Worm (Caenorhabditis elegans): Measurements from ENCODE around the gene efl-3.

DNA sequence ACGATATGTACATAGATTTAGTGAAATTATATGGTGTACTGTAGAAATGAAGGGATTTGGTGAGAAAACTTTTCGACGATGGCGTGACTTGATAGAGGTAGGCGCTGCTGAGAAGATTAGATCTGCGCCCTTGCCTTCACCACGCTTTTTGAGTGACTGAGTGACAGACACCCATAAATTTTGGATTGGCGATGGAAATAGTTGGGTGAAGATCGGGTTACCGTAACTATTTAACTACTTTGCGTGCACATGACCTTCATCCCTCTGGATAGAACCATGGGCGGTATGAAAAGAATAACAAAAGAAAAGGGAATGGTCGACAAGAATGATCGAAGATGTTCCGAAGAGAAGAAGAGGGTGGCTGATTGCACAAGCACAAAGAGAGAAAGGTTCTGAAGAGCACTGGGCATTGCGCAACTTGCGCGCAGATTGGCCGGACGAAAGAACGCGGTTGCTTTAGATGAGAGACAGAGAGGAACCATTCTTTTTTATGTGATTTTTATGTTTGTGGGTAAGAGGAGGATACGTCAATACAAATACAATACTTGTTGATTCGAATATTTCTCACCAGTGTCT is 3.1 kb downstream of the efl-3 start:
- no peak for TF ChIP-seq nhr-11 (tag; optimal IDR thresholded peaks at IDR 0.05)
- TF ChIP-seq egl-27 (tag; optimal IDR thresholded peaks at IDR 0.05), result no peak
- TF ChIP-seq alr-1 (tag; optimal IDR thresholded peaks at IDR 0.05), result no peak
- TF ChIP-seq skn-1 (tag; optimal IDR thresholded peaks at IDR 0.05), result no peak
- TF ChIP-seq sma-3 (GFP tag; optimal IDR thresholded peaks at IDR 0.05), result no peak
